Worm (Caenorhabditis elegans) whole organism, L2 larva: Measurements from ENCODE around the gene atln-2.

Experiments
- C34F6.9 ChIP-seq: fragments of 150-350 bp; optimal IDR thresholded peaks from 2 replicates; lab custom pipeline; 2014; ENCODE audit warnings: missing biosample characterization, missing genetic modification characterization
- F13H6.1 ChIP-seq: sonication (generic microtip); optimal IDR thresholded peaks from 2 replicates; lab custom pipeline; 2016; ENCODE audit warnings: missing genetic modification characterization, missing compliant biosample characterization
- R02D3.7 ChIP-seq: fragments of 150-350 bp; optimal IDR thresholded peaks from 2 replicates; lab custom pipeline; 2014; ENCODE audit warnings: missing biosample characterization, missing genetic modification characterization
- Y55F3AM.14 ChIP-seq: fragments of 200-800 bp; sonication (Bioruptor generic); optimal IDR thresholded peaks from 2 replicates; lab custom pipeline; 2018; ENCODE audit warnings: mild to moderate bottlenecking, missing genetic modification characterization, missing compliant biosample characterization
- ZK546.5 ChIP-seq: sonication (generic microtip); optimal IDR thresholded peaks from 2 replicates; lab custom pipeline; 2017; ENCODE audit warnings: missing biosample characterization, missing genetic modification characterization
- alr-1 ChIP-seq: fragments of 150-350 bp; optimal IDR thresholded peaks from 2 replicates; lab custom pipeline; 2014; ENCODE audit warnings: missing biosample characterization, missing genetic modification characterization
- aly-2 ChIP-seq: fragments of 150-350 bp; optimal IDR thresholded peaks from 2 replicates; lab custom pipeline; 2014; ENCODE audit warnings: missing biosample characterization, missing genetic modification characterization
- ama-1 ChIP-seq: fragments of 150-350 bp; optimal IDR thresholded peaks from 2 replicates; lab custom pipeline; 2018; ENCODE audit warnings: inconsistent platforms
- blmp-1 ChIP-seq: sonication (generic microtip); optimal IDR thresholded peaks from 2 replicates; lab custom pipeline; 2017; ENCODE audit warnings: missing genetic modification characterization, mild to moderate bottlenecking, missing compliant biosample characterization, antibody characterized with exemption, moderate library complexity; ENCODE audit not compliant: insufficient read depth
- ceh-16 ChIP-seq: fragments of 150-350 bp; optimal IDR thresholded peaks from 2 replicates; lab custom pipeline; 2014; ENCODE audit warnings: missing biosample characterization, missing genetic modification characterization
- ceh-82 ChIP-seq: fragments of 150-350 bp; optimal IDR thresholded peaks from 2 replicates; lab custom pipeline; 2014; ENCODE audit warnings: missing biosample characterization, missing genetic modification characterization
- crh-2 ChIP-seq: sonication (generic microtip); optimal IDR thresholded peaks from 2 replicates; lab custom pipeline; 2017; ENCODE audit warnings: missing biosample characterization, missing genetic modification characterization
- dmd-4 ChIP-seq: sonication (generic microtip); optimal IDR thresholded peaks from 2 replicates; lab custom pipeline; 2017; ENCODE audit warnings: missing biosample characterization, missing genetic modification characterization
- egl-27 ChIP-seq: sonication (generic microtip); optimal IDR thresholded peaks from 3 replicates; lab custom pipeline; 2017; ENCODE audit warnings: missing biosample characterization, missing genetic modification reagents, missing genetic modification characterization
- elt-1 ChIP-seq: fragments of 150-350 bp; optimal IDR thresholded peaks from 2 replicates; lab custom pipeline; 2014; ENCODE audit warnings: missing biosample characterization, missing genetic modification characterization
- fos-1 ChIP-seq: fragments of 150-350 bp; optimal IDR thresholded peaks from 2 replicates; lab custom pipeline; 2014; ENCODE audit warnings: missing biosample characterization, missing genetic modification characterization
- gmeb-1 ChIP-seq: fragments of 150-350 bp; optimal IDR thresholded peaks from 2 replicates; lab custom pipeline; 2014; ENCODE audit warnings: missing biosample characterization, missing genetic modification characterization
- lin-11 ChIP-seq: fragments of 150-350 bp; sonication (generic microtip); optimal IDR thresholded peaks from 2 replicates; lab custom pipeline; 2014; ENCODE audit warnings: missing biosample characterization, missing genetic modification characterization, inconsistent platforms, mixed read lengths
- lin-13 ChIP-seq: fragments of 150-350 bp; optimal IDR thresholded peaks from 2 replicates; lab custom pipeline; 2014; ENCODE audit warnings: missing biosample characterization, missing genetic modification reagents, missing genetic modification characterization
- lin-39 ChIP-seq: fragments of 150-350 bp; optimal IDR thresholded peaks from 2 replicates; lab custom pipeline; 2014; ENCODE audit warnings: missing biosample characterization, missing genetic modification reagents, missing genetic modification characterization
- lsy-2 ChIP-seq, 2 experiments: fragments of 150-350 bp in 1 of 2; sonication (generic microtip) in 1 of 2; optimal IDR thresholded peaks; 2 replicates each; lab custom pipeline; 2014 to 2017; ENCODE audit warnings: missing biosample characterization in 2 of 2, missing genetic modification characterization in 2 of 2
- mab-5 ChIP-seq: fragments of 150-350 bp; optimal IDR thresholded peaks from 2 replicates; lab custom pipeline; 2014; ENCODE audit warnings: missing biosample characterization, missing genetic modification characterization
- mbf-1 ChIP-seq: sonication (generic microtip); optimal IDR thresholded peaks from 2 replicates; lab custom pipeline; 2017; ENCODE audit warnings: missing biosample characterization, missing genetic modification characterization
- mdl-1 ChIP-seq, 2 experiments: fragments of 150-350 bp in 1 of 2; sonication (generic microtip) in 1 of 2; optimal IDR thresholded peaks; 2 replicates each; lab custom pipeline; 2017; ENCODE audit warnings: missing biosample characterization in 2 of 2, missing genetic modification characterization in 2 of 2
- nhr-10 ChIP-seq: sonication (generic microtip); optimal IDR thresholded peaks from 2 replicates; lab custom pipeline; 2017; ENCODE audit warnings: missing biosample characterization, missing genetic modification characterization
- nhr-11 ChIP-seq: fragments of 150-350 bp; optimal IDR thresholded peaks from 2 replicates; lab custom pipeline; 2014; ENCODE audit warnings: missing biosample characterization, missing genetic modification characterization
- nhr-129 ChIP-seq: fragments of 150-350 bp; optimal IDR thresholded peaks from 2 replicates; lab custom pipeline; 2014; ENCODE audit warnings: missing biosample characterization, missing genetic modification characterization
- nhr-21 ChIP-seq: fragments of 150-350 bp; optimal IDR thresholded peaks from 2 replicates; lab custom pipeline; 2014; ENCODE audit warnings: missing biosample characterization, missing genetic modification characterization
- nhr-23 ChIP-seq: fragments of 150-350 bp; optimal IDR thresholded peaks from 2 replicates; lab custom pipeline; 2014; ENCODE audit warnings: missing biosample characterization, missing genetic modification reagents, missing genetic modification characterization
- nhr-25 ChIP-seq: fragments of 150-350 bp; sonication (generic microtip); optimal IDR thresholded peaks from 3 replicates; lab custom pipeline; 2014; ENCODE audit warnings: missing biosample characterization, missing genetic modification characterization
- nhr-6 ChIP-seq: fragments of 150-350 bp; optimal IDR thresholded peaks from 2 replicates; lab custom pipeline; 2014; ENCODE audit warnings: missing biosample characterization, missing genetic modification characterization
- nhr-77 ChIP-seq: fragments of 150-350 bp; optimal IDR thresholded peaks from 2 replicates; lab custom pipeline; 2014; ENCODE audit warnings: missing biosample characterization, missing genetic modification characterization
- peb-1 ChIP-seq: fragments of 150-350 bp; optimal IDR thresholded peaks from 2 replicates; lab custom pipeline; 2014; ENCODE audit warnings: missing biosample characterization, missing genetic modification characterization
- skn-1 ChIP-seq: sonication (generic microtip); optimal IDR thresholded peaks from 2 replicates; lab custom pipeline; 2017; ENCODE audit warnings: missing biosample characterization, missing genetic modification characterization
- sma-3 ChIP-seq: sonication (generic microtip); optimal IDR thresholded peaks from 2 replicates; lab custom pipeline; 2016; ENCODE audit warnings: missing genetic modification reagents, missing genetic modification characterization, missing compliant biosample characterization
- snpc-4 ChIP-seq: fragments of 150-350 bp; optimal IDR thresholded peaks from 2 replicates; lab custom pipeline; 2014; ENCODE audit warnings: missing biosample characterization, missing genetic modification characterization
- unc-39 ChIP-seq: fragments of 150-350 bp; optimal IDR thresholded peaks from 2 replicates; lab custom pipeline; 2014; ENCODE audit warnings: missing biosample characterization, missing genetic modification characterization
- unc-55 ChIP-seq: fragments of 150-350 bp; sonication (generic microtip); optimal IDR thresholded peaks from 3 replicates; lab custom pipeline; 2014; ENCODE audit warnings: missing biosample characterization, missing genetic modification reagents, missing genetic modification characterization
- unc-62 ChIP-seq: fragments of 150-350 bp; optimal IDR thresholded peaks from 2 replicates; lab custom pipeline; 2014; ENCODE audit warnings: missing biosample characterization, missing genetic modification reagents, missing genetic modification characterization
- zag-1 ChIP-seq: fragments of 150-350 bp; optimal IDR thresholded peaks from 2 replicates; lab custom pipeline; 2014; ENCODE audit warnings: missing biosample characterization, missing genetic modification characterization
- ztf-1 ChIP-seq: fragments of 200-800 bp; sonication (Bioruptor generic); conservative IDR thresholded peaks from 2 replicates; pipeline ENCODE4 v1.3.6; 2022; ENCODE audit warnings: missing genetic modification characterization, missing compliant biosample characterization
- ztf-11 ChIP-seq: sonication (generic microtip); optimal IDR thresholded peaks from 2 replicates; lab custom pipeline; 2017; ENCODE audit warnings: missing biosample characterization, missing genetic modification characterization
- ztf-4 ChIP-seq: fragments of 150-350 bp; optimal IDR thresholded peaks from 2 replicates; lab custom pipeline; 2014; ENCODE audit warnings: missing biosample characterization, missing genetic modification characterization

atln-2 gene

ce11 chrIV:14958551-14958950, 22.9 kb upstream of the atln-2 start, which contains the start of gene Y41E3.1:
Gene Y41E3.1, minus strand, starts transcription at chrIV:14958874.
- TF ChIP-seq ceh-16 (tag; lab: Kevin White, UChicago) (no peak), nhr-10 (tag; lab: Kevin White, UChicago) (no peak), egl-27 (no peak), elt-1 (tag; lab: Kevin White, UChicago) (no peak), peb-1 (tag; lab: Kevin White, UChicago) (no peak), blmp-1 (no peak), nhr-129 (tag; lab: Kevin White, UChicago) (no peak), R02D3.7 (tag; lab: Kevin White, UChicago) (no peak), ztf-11 (tag; lab: Kevin White, UChicago) (no peak), fos-1 (no peak), ceh-82 (tag; lab: Kevin White, UChicago) (no peak), nhr-25 (tag; lab: Kevin White, UChicago) (no peak), ztf-1 (no peak), alr-1 (tag; lab: Kevin White, UChicago) (no peak), nhr-21 (no peak), C34F6.9 (tag; lab: Kevin White, UChicago) (no peak), sma-3 (GFP tag; lab: Kevin White, UChicago) (no peak), nhr-77 (no peak), ZK546.5 (tag; lab: Kevin White, UChicago) (no peak)

- peak; percentile 65 for TF ChIP-seq snpc-4 (tag; lab: Kevin White, UChicago)
- TF ChIP-seq lsy-2 (tag; optimal IDR thresholded peaks at IDR 0.05; lab: Kevin White, UChicago), result peak; percentile 68 to 89
- TF ChIP-seq unc-55 (GFP tag; lab: Kevin White, UChicago), result peak; percentile 94
- TF ChIP-seq gmeb-1 (tag; lab: Kevin White, UChicago), result peak; percentile 97
- TF ChIP-seq alr-1 (tag; lab: Kevin White, UChicago), result no peak
- TF ChIP-seq F13H6.1, result peak; percentile 29
- no peak for TF ChIP-seq mbf-1 (tag; lab: Kevin White, UChicago)
- TF ChIP-seq nhr-21, result peak; percentile 41
- TF ChIP-seq crh-2 (tag; lab: Kevin White, UChicago), result peak; percentile 78
- peak; percentile 89 for TF ChIP-seq C34F6.9 (tag; lab: Kevin White, UChicago)
- no peak for TF ChIP-seq ztf-1
- peak; percentile 62 for TF ChIP-seq lin-13 (GFP tag; lab: Kevin White, UChicago)
- peak; percentile 92 for TF ChIP-seq nhr-129 (tag; lab: Kevin White, UChicago)
- peak; percentile 70 for TF ChIP-seq nhr-25 (tag; lab: Kevin White, UChicago)
- TF ChIP-seq fos-1, result peak; percentile 90
- no peak for TF ChIP-seq unc-62
- TF ChIP-seq sma-3 (GFP tag; lab: Kevin White, UChicago), result peak; percentile 55
- peak; percentile 38 for TF ChIP-seq nhr-6 (tag; lab: Kevin White, UChicago)
Observed at ce11 chrIV:14959375-14959774, 22.0 kb upstream of the atln-2 start.

ce11 chrIV:14960061-14960460, 21.4 kb upstream of the atln-2 start:
- TF ChIP-seq Y55F3AM.14, result no peak
- no peak for TF ChIP-seq mbf-1 (tag; lab: Kevin White, UChicago)
- TF ChIP-seq lin-11 (tag; lab: Kevin White, UChicago), result no peak
- TF ChIP-seq unc-55 (GFP tag; lab: Kevin White, UChicago), result no peak

- TF ChIP-seq ZK546.5 (tag; lab: Kevin White, UChicago) (no peak), peb-1 (tag; lab: Kevin White, UChicago) (no peak), dmd-4 (tag; lab: Kevin White, UChicago) (no peak), nhr-6 (tag; lab: Kevin White, UChicago) (no peak), lin-13 (GFP tag; lab: Kevin White, UChicago) (no peak)
Observed at ce11 chrIV:14978204-14978603, 3.2 kb upstream of the atln-2 start.

ce11 chrIV:14985019-14985418, 3.6 kb downstream of the atln-2 start:
- TF ChIP-seq unc-39, result no peak
- TF ChIP-seq skn-1 (tag; lab: Kevin White, UChicago), result no peak
- no peak for TF ChIP-seq lin-39 (tag; lab: Kevin White, UChicago)
- TF ChIP-seq ztf-4 (tag; lab: Kevin White, UChicago), result no peak
- TF ChIP-seq ceh-16 (tag; lab: Kevin White, UChicago), result no peak
- no peak for TF ChIP-seq nhr-25 (tag; lab: Kevin White, UChicago)
- TF ChIP-seq lsy-2 (tag; optimal IDR thresholded peaks at IDR 0.05; lab: Kevin White, UChicago), result no peak
- no peak for TF ChIP-seq ztf-11 (tag; lab: Kevin White, UChicago)
- peak; percentile 54 for TF ChIP-seq snpc-4 (tag; lab: Kevin White, UChicago)
- no peak for TF ChIP-seq egl-27
- no peak for TF ChIP-seq mbf-1 (tag; lab: Kevin White, UChicago)
- TF ChIP-seq mab-5, result no peak
- no peak for TF ChIP-seq blmp-1
- TF ChIP-seq nhr-21, result peak; percentile 18
- no peak for TF ChIP-seq nhr-77
- peak in 1 of 2 experiments; percentile 10 for TF ChIP-seq mdl-1 (tag; optimal IDR thresholded peaks at IDR 0.05; lab: Kevin White, UChicago)
- TF ChIP-seq nhr-11, result no peak
- TF ChIP-seq ama-1 (lab: Kevin White, UChicago), result peak; percentile 72
- TF ChIP-seq peb-1 (tag; lab: Kevin White, UChicago), result no peak
- no peak for TF ChIP-seq aly-2 (tag; lab: Kevin White, UChicago)
- TF ChIP-seq crh-2 (tag; lab: Kevin White, UChicago), result no peak
- TF ChIP-seq C34F6.9 (tag; lab: Kevin White, UChicago), result no peak
- TF ChIP-seq zag-1 (tag; lab: Kevin White, UChicago), result no peak
- TF ChIP-seq nhr-23, result no peak
